Fruit fly (Drosophila melanogaster): ENCODE measurements around the gene CG2691.

dm6 chrX:13624334-13625079, at the start of gene CG2691, which contains the start of gene NFAT:
- TF ChIP-seq D1 (tag; optimal IDR thresholded peaks at IDR 0.05) (no peak), CG13204 (GFP tag; optimal IDR thresholded peaks at IDR 0.05) (no peak), CG8301 (tag; optimal IDR thresholded peaks at IDR 0.05) (no peak), CG15710 (tag; optimal IDR thresholded peaks at IDR 0.05) (peak; percentile 25), Snoo (tag; optimal IDR thresholded peaks at IDR 0.05) (no peak), gl (tag; optimal IDR thresholded peaks at IDR 0.05) (peak; percentile 34), CG32121 (GFP tag; IDR thresholded peaks at IDR 0.05) (0 out of 2 replicates have a peak, but pooled peaks have one; percentile 8), Ets98B (GFP tag; IDR thresholded peaks at IDR 0.05) (no peak)
